Fruit fly (Drosophila melanogaster): ENCODE results near the gene Girdin.

Girdin gene

DNA sequence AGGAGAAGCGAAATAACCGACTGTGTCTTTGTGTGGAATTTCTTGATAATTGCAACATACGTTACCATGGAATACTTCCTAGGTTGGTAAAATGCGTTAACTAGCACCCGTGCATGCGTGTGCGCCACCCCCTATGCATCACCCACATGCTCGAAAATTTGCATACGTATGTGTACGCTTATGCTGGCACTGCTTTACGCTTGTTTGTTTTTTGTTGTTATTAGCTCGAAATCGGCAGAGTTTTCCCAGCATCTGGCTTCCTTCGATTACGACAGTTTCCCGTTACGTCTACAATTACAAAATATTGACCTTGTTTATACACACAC is 47.7 kb downstream of the Girdin start:
- TF ChIP-seq Dfd (GFP tag; optimal IDR thresholded peaks at IDR 0.05): no peak
- peak; percentile 42 for TF ChIP-seq N (GFP tag; optimal IDR thresholded peaks at IDR 0.05)
- TF ChIP-seq Jra (GFP tag; optimal IDR thresholded peaks at IDR 0.05): no peak
